Fruit fly (Drosophila melanogaster) whole organism, prepupa: ENCODE measurements around the gene Cyp303a1.
A peak's percentile ranks its signal among the peaks of the same experiment; 100 is the strongest.

Experiments used
- CG10631 ChIP-seq: fragments of 200-800 bp; sonication (Bioruptor generic); optimal IDR thresholded peaks from 2 replicates; lab custom pipeline; 2016; ENCODE audit warnings: missing biosample characterization, missing genetic modification characterization
- CG11902 ChIP-seq: fragments of 200-800 bp; sonication (Bioruptor generic); optimal IDR thresholded peaks from 3 replicates; lab custom pipeline; 2016; ENCODE audit warnings: missing biosample characterization, missing genetic modification characterization
- CG15336 ChIP-seq: fragments of 200-800 bp; sonication (Bioruptor generic); IDR thresholded peaks from 2 replicates; pipeline ENCODE4 v1.3.6; 2022; ENCODE audit warnings: missing biosample characterization, missing genetic modification characterization
- CG6854 ChIP-seq: fragments of 200-800 bp; sonication (Bioruptor generic); optimal IDR thresholded peaks from 2 replicates; lab custom pipeline; 2017; ENCODE audit warnings: missing biosample characterization, mild to moderate bottlenecking, missing genetic modification characterization
- CG7368 ChIP-seq: fragments of 200-800 bp; sonication (Bioruptor generic); optimal IDR thresholded peaks from 3 replicates; lab custom pipeline; 2016; ENCODE audit warnings: missing biosample characterization, missing genetic modification characterization
- CG8319 ChIP-seq: fragments of 200-800 bp; sonication (Bioruptor generic); optimal IDR thresholded peaks from 3 replicates; lab custom pipeline; 2016; ENCODE audit warnings: missing biosample characterization, missing genetic modification characterization
- Eip75B ChIP-seq: fragments of 200-800 bp; sonication (Bioruptor generic); optimal IDR thresholded peaks from 3 replicates; lab custom pipeline; 2016; ENCODE audit warnings: missing biosample characterization, missing genetic modification characterization
- Ets96B ChIP-seq: fragments of 200-800 bp; optimal IDR thresholded peaks from 2 replicates; lab custom pipeline; 2019; ENCODE audit warnings: missing biosample characterization, mild to moderate bottlenecking, missing genetic modification characterization, moderate library complexity
- Gug ChIP-seq: fragments of 200-800 bp; sonication (Bioruptor generic); IDR thresholded peaks from 2 replicates; pipeline ENCODE4 v1.3.6; 2022; ENCODE audit warnings: missing biosample characterization, missing genetic modification characterization
- Hr38 ChIP-seq: sonication (Bioruptor generic); optimal IDR thresholded peaks from 2 replicates; lab custom pipeline; 2016; ENCODE audit warnings: missing biosample characterization, missing genetic modification characterization
- Hr39 ChIP-seq: fragments of 200-800 bp; sonication (Bioruptor generic); optimal IDR thresholded peaks from 2 replicates; lab custom pipeline; 2016; ENCODE audit warnings: missing biosample characterization, missing genetic modification characterization
- acj6 ChIP-seq: fragments of 200-800 bp; sonication (Bioruptor generic); optimal IDR thresholded peaks from 3 replicates; lab custom pipeline; 2016; ENCODE audit warnings: missing biosample characterization, missing genetic modification characterization
- fkh ChIP-seq: fragments of 200-800 bp; sonication (Bioruptor generic); optimal IDR thresholded peaks from 3 replicates; lab custom pipeline; 2017; ENCODE audit warnings: missing biosample characterization, mild to moderate bottlenecking, missing genetic modification characterization, moderate library complexity
- vri ChIP-seq: fragments of 200-800 bp; sonication (Bioruptor generic); optimal IDR thresholded peaks from 3 replicates; lab custom pipeline; 2016; ENCODE audit warnings: missing biosample characterization, mild to moderate bottlenecking, missing genetic modification characterization

DNA sequence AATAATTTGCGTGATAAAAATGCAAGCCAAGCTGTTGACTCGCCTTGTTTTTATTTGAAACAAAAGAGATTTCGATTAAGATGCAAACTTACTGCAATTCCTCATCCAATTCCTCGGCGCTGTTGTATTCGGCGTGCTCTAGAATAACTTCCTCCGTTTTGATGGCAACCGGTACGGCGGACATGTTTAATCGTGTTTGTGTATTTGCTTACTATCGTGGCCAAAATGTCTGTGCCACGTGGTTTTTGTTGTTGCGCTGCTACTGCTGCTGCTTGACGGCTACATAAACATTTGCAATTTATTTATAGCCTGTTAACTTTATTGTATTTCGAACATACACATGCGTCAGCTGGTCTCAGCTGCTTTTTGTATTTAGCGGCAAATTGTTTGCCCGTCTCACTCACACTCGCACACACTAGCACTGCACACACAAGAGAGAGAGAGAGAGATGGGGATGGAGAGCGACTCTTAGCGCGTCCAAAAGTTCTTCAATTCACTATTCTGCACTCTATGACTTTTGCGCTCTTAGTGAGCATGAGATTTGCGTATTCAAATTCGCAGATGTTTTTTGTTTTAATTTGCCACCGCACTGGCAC, 6.9 kb upstream of the Cyp303a1 start:
- no peak for TF ChIP-seq Ets96B (tag; lab: Kevin White, UChicago)
- TF ChIP-seq CG8319: no peak
- TF ChIP-seq vri (GFP tag; lab: Kevin White, UChicago): no peak
- no peak for TF ChIP-seq CG6854 (GFP tag; lab: Kevin White, UChicago)
- TF ChIP-seq CG7368 (GFP tag; lab: Kevin White, UChicago): no peak
- TF ChIP-seq acj6 (GFP tag; lab: Kevin White, UChicago): no peak
- no peak for TF ChIP-seq CG10631 (GFP tag; lab: Kevin White, UChicago)
- TF ChIP-seq Hr39 (GFP tag; lab: Kevin White, UChicago): no peak
- no peak for TF ChIP-seq Eip75B
- TF ChIP-seq Hr38 (GFP tag; lab: Kevin White, UChicago): no peak
- no peak for TF ChIP-seq CG11902 (GFP tag; lab: Kevin White, UChicago)
- TF ChIP-seq fkh (GFP tag; lab: Kevin White, UChicago): peak; percentile 14
- no peak for TF ChIP-seq CG15336 (GFP tag; lab: Robert Waterston, UW)
- no peak for TF ChIP-seq Gug (GFP tag; lab: Robert Waterston, UW)
